Worm (Caenorhabditis elegans) whole organism, early embryonic: ENCODE data around the gene tin-9.1.

Experiments
- B0310.2 ChIP-seq: sonication (generic microtip); optimal IDR thresholded peaks from 2 replicates; lab custom pipeline; 2016; ENCODE audit warnings: mild to moderate bottlenecking, missing genetic modification characterization, missing compliant biosample characterization
- F13C5.2 ChIP-seq: sonication (generic microtip); optimal IDR thresholded peaks from 2 replicates; lab custom pipeline; 2017; ENCODE audit warnings: mild to moderate bottlenecking, missing genetic modification characterization, inconsistent platforms, missing compliant biosample characterization
- aly-1 ChIP-seq: sonication (generic microtip); optimal IDR thresholded peaks from 2 replicates; lab custom pipeline; 2016; ENCODE audit warnings: missing genetic modification characterization, missing compliant biosample characterization
- ama-1 ChIP-seq: fragments of 150-350 bp; optimal IDR thresholded peaks from 2 replicates; lab custom pipeline; 2014
- ceh-13 ChIP-seq: fragments of 200-800 bp; sonication (Bioruptor generic); optimal IDR thresholded peaks from 2 replicates; lab custom pipeline; 2018; ENCODE audit warnings: mild to moderate bottlenecking, missing genetic modification characterization, missing compliant biosample characterization
- ceh-36 ChIP-seq: sonication (generic microtip); optimal IDR thresholded peaks from 2 replicates; lab custom pipeline; 2016; ENCODE audit warnings: missing genetic modification characterization, inconsistent platforms, missing compliant biosample characterization
- ets-7 ChIP-seq: sonication (generic microtip); optimal IDR thresholded peaks from 2 replicates; lab custom pipeline; 2016; ENCODE audit warnings: missing genotype, missing genetic modification characterization, missing compliant biosample characterization
- flt-1 ChIP-seq: fragments of 200-800 bp; sonication (Bioruptor generic); IDR thresholded peaks from 2 replicates; pipeline ENCODE4 v1.3.6; 2022; ENCODE audit warnings: missing genetic modification characterization, missing compliant biosample characterization
- hmbx-1 ChIP-seq: sonication (generic microtip); optimal IDR thresholded peaks from 2 replicates; lab custom pipeline; 2016; ENCODE audit warnings: mild to moderate bottlenecking, missing genetic modification characterization, missing compliant biosample characterization
- hmg-4 ChIP-seq: fragments of 200-800 bp; sonication (Bioruptor generic); optimal IDR thresholded peaks from 2 replicates; lab custom pipeline; 2018; ENCODE audit warnings: mild to moderate bottlenecking, missing genetic modification characterization, missing compliant biosample characterization
- hnd-1 ChIP-seq: sonication (generic microtip); optimal IDR thresholded peaks from 2 replicates; lab custom pipeline; 2016; ENCODE audit warnings: missing genetic modification characterization, missing compliant biosample characterization
- pes-1 ChIP-seq: fragments of 200-800 bp; sonication (Bioruptor generic); IDR thresholded peaks from 2 replicates; pipeline ENCODE4 v1.3.6; 2022; ENCODE audit warnings: missing genetic modification reagents, missing genetic modification characterization, missing compliant biosample characterization
- scrt-1 ChIP-seq: fragments of 200-800 bp; sonication (Bioruptor generic); IDR thresholded peaks from 2 replicates; pipeline ENCODE4 v1.3.6; 2022; ENCODE audit warnings: missing genetic modification characterization, missing compliant biosample characterization
- sea-1 ChIP-seq: fragments of 200-800 bp; sonication (Bioruptor generic); conservative IDR thresholded peaks from 2 replicates; pipeline ENCODE4 v1.3.6; 2022; ENCODE audit warnings: missing genetic modification characterization, missing compliant biosample characterization
- tbx-11 ChIP-seq: fragments of 200-800 bp; sonication (Bioruptor generic); IDR thresholded peaks from 2 replicates; pipeline ENCODE4 v1.3.6; 2022; ENCODE audit warnings: missing genetic modification characterization, missing compliant biosample characterization
- tbx-37 ChIP-seq: fragments of 200-800 bp; sonication (Bioruptor generic); conservative IDR thresholded peaks from 2 replicates; pipeline ENCODE4 v1.3.6; 2022; ENCODE audit warnings: missing genetic modification reagents, missing genetic modification characterization, missing compliant biosample characterization
- tra-4 ChIP-seq: sonication (generic microtip); optimal IDR thresholded peaks from 2 replicates; lab custom pipeline; 2017; ENCODE audit warnings: missing genetic modification characterization, missing compliant biosample characterization

The tin-9.1 gene

DNA sequence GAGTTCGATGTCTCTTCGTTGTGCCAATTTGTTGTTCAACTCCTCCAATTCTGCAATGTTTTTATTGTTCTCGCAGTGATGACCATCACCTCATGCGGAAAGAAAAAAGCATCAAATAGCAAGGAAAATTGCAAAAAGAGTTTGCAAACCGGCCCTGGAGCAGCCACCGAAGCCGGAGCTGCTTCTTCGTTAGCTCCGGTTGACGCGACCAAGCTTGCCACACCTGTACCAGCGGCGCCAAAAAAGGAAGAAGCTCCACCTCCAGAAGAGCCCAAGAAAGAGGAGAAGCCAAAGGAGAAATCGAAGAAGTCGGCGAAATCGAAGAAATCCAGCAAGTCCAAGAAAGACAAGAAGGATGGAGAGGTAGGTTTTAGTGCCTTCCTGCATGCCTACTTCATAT is 34.2 kb downstream of the tin-9.1 start:
- TF ChIP-seq pes-1 (GFP tag; lab: Robert Waterston, UW) (no peak), tbx-37 (GFP tag; lab: Robert Waterston, UW) (no peak), tra-4 (no peak), hmg-4 (no peak), scrt-1 (GFP tag; lab: Robert Waterston, UW) (no peak), ama-1 (lab: Kevin White, UChicago) (no peak), aly-1 (tag; lab: Kevin White, UChicago) (no peak), ets-7 (tag; lab: Kevin White, UChicago) (no peak), sea-1 (no peak), hmbx-1 (no peak), tbx-11 (GFP tag; lab: Robert Waterston, UW) (no peak), hnd-1 (tag; lab: Kevin White, UChicago) (no peak), ceh-13 (GFP tag; lab: Kevin White, UChicago) (no peak), F13C5.2 (no peak), flt-1 (GFP tag; lab: Robert Waterston, UW) (no peak)

ce11 chrIV:7009531-7009930 is 34.9 kb downstream of the tin-9.1 start, which contains the start of gene C25A8.2:
C25A8.2 (plus strand) TSS chrIV:7009831.
- TF ChIP-seq ets-7 (tag; lab: Kevin White, UChicago): no peak
- no peak for TF ChIP-seq F13C5.2
- TF ChIP-seq ama-1 (lab: Kevin White, UChicago): no peak
- no peak for TF ChIP-seq flt-1 (GFP tag; lab: Robert Waterston, UW)
- no peak for TF ChIP-seq tbx-37 (GFP tag; lab: Robert Waterston, UW)

ce11 chrIV:7003323-7003722 is 41.1 kb downstream of the tin-9.1 start, which contains the start of gene cht-3:
cht-3 (plus strand) TSS chrIV:7003623.
- no peak for TF ChIP-seq tbx-11 (GFP tag; lab: Robert Waterston, UW)
- no peak for TF ChIP-seq ceh-13 (GFP tag; lab: Kevin White, UChicago)
- TF ChIP-seq hmg-4: no peak

DNA sequence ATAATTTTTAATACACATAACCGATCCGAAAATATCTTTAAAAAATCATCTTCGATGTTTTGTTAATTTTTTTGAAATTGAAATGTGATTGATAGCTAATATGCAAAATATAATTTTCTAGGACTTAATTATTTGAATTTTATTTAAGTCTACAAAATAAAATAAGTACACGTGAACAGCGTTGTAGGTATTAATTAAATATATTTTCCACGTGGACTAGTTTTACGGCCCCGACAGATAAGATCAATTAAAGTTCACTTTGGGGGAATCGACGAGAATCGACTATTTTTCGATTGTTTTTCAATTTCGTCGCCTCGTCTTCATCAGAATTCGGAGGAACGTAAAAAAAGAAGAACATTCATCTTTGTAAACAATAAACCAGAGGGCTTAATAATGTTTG is 45.2 kb downstream of the tin-9.1 start, which contains the start of gene C25A8.5:
C25A8.5 (plus strand) TSS at position 301 of the 400 bp plus-strand sequence.
- TF ChIP-seq ceh-36 (no peak), B0310.2 (tag; lab: Kevin White, UChicago) (no peak), flt-1 (GFP tag; lab: Robert Waterston, UW) (no peak), tbx-11 (GFP tag; lab: Robert Waterston, UW) (no peak), ama-1 (lab: Kevin White, UChicago) (no peak), ceh-13 (GFP tag; lab: Kevin White, UChicago) (no peak)

DNA sequence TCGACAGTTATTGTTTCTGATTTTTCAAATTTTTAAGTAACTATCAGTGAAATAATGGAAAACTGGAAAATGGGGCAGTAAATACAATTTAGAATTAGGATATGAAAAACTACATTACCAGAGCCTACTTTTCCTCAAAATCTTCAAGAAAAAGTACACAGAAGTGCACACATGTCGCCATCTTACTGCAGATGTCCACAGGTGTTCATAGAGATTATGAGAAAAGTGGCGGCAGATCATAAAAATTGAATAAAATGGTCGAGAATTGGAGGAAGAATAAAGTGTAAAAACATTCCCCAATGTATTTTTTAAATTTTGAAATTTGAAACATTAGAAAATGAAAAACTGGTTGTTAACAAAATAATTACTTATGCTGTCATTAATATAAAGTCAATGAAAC is 46.5 kb downstream of the tin-9.1 start:
- TF ChIP-seq hnd-1 (tag; lab: Kevin White, UChicago) (no peak), tbx-11 (GFP tag; lab: Robert Waterston, UW) (no peak), scrt-1 (GFP tag; lab: Robert Waterston, UW) (no peak), ceh-13 (GFP tag; lab: Kevin White, UChicago) (no peak), tra-4 (no peak), tbx-37 (GFP tag; lab: Robert Waterston, UW) (no peak), sea-1 (no peak), F13C5.2 (no peak), aly-1 (tag; lab: Kevin White, UChicago) (no peak), hmg-4 (no peak), hmbx-1 (no peak), ceh-36 (no peak), pes-1 (GFP tag; lab: Robert Waterston, UW) (no peak)
